Fruit fly (Drosophila melanogaster): ENCODE results near the gene Dmtn.

- no peak for TF ChIP-seq CTCF (optimal IDR thresholded peaks at IDR 0.05)
- no peak for TF ChIP-seq CG8478 (optimal IDR thresholded peaks at IDR 0.05)
Observed at dm6 chr3R:6383466-6383769, 22.3 kb downstream of the Dmtn start.

Data from S2 (cell line).